Worm (Caenorhabditis elegans) whole organism, mixed stage, embryonic: ENCODE results near the gene dop-2.

ENCODE experiments used
- M03D4.4 ChIP-seq: sonication (generic microtip); optimal IDR thresholded peaks from 2 replicates; lab custom pipeline; 2017; ENCODE audit warnings: mild to moderate bottlenecking, missing genetic modification characterization, missing compliant biosample characterization
- bed-3 ChIP-seq: fragments of 200-800 bp; sonication (Bioruptor generic); optimal IDR thresholded peaks from 3 replicates; lab custom pipeline; 2018; ENCODE audit warnings: mild to moderate bottlenecking, missing genetic modification characterization, moderate library complexity, missing compliant biosample characterization
- ceh-39 ChIP-seq: fragments of 150-350 bp; optimal IDR thresholded peaks from 2 replicates; lab custom pipeline; 2014; ENCODE audit warnings: missing biosample characterization, missing genetic modification characterization
- ceh-43 ChIP-seq: fragments of 200-800 bp; sonication (Bioruptor generic); optimal IDR thresholded peaks from 2 replicates; lab custom pipeline; 2018; ENCODE audit warnings: mild to moderate bottlenecking, missing genetic modification characterization, moderate library complexity, missing compliant biosample characterization
- ceh-83 ChIP-seq: fragments of 200-800 bp; sonication (Bioruptor generic); optimal IDR thresholded peaks from 2 replicates; lab custom pipeline; 2018; ENCODE audit warnings: mild to moderate bottlenecking, missing genetic modification characterization, missing compliant biosample characterization
- ces-1 ChIP-seq: fragments of 150-350 bp; optimal IDR thresholded peaks from 2 replicates; lab custom pipeline; 2014; ENCODE audit warnings: missing biosample characterization, missing genetic modification reagents, missing genetic modification characterization
- drap-1 ChIP-seq: fragments of 200-800 bp; sonication (Bioruptor generic); optimal IDR thresholded peaks from 3 replicates; lab custom pipeline; 2018; ENCODE audit warnings: mild to moderate bottlenecking, missing genetic modification characterization, missing compliant biosample characterization
- elt-1 ChIP-seq: sonication (generic microtip); optimal IDR thresholded peaks from 2 replicates; lab custom pipeline; 2017; ENCODE audit warnings: missing genetic modification characterization, mild to moderate bottlenecking, missing compliant biosample characterization, antibody characterized with exemption, moderate library complexity, borderline replicate concordance; ENCODE audit not compliant: insufficient read depth
- elt-3 ChIP-seq: fragments of 150-350 bp; optimal IDR thresholded peaks from 2 replicates; lab custom pipeline; 2014; ENCODE audit warnings: missing biosample characterization, missing genetic modification characterization
- flh-1 ChIP-seq: fragments of 200-800 bp; sonication (Bioruptor generic); optimal IDR thresholded peaks from 2 replicates; lab custom pipeline; 2018; ENCODE audit warnings: mild to moderate bottlenecking, missing genetic modification characterization, moderate library complexity, missing compliant biosample characterization
- ham-2 ChIP-seq: fragments of 200-800 bp; sonication (Bioruptor generic); optimal IDR thresholded peaks from 2 replicates; lab custom pipeline; 2018; ENCODE audit warnings: mild to moderate bottlenecking, missing genetic modification characterization, missing compliant biosample characterization
- hlh-1 ChIP-seq: fragments of 150-350 bp; optimal IDR thresholded peaks from 2 replicates; lab custom pipeline; 2014; ENCODE audit warnings: missing biosample characterization, missing genetic modification reagents, missing genetic modification characterization
- lin-13 ChIP-seq: fragments of 150-350 bp; optimal IDR thresholded peaks from 2 replicates; lab custom pipeline; 2014; ENCODE audit warnings: missing biosample characterization, missing genetic modification characterization
- lin-32 ChIP-seq: fragments of 200-800 bp; sonication (Bioruptor generic); optimal IDR thresholded peaks from 2 replicates; lab custom pipeline; 2018; ENCODE audit warnings: mild to moderate bottlenecking, missing genetic modification characterization, missing compliant biosample characterization
- lsy-2 ChIP-seq: fragments of 150-350 bp; optimal IDR thresholded peaks from 2 replicates; lab custom pipeline; 2014; ENCODE audit warnings: missing biosample characterization, missing genetic modification characterization
- mab-5 ChIP-seq: fragments of 150-350 bp; optimal IDR thresholded peaks from 2 replicates; lab custom pipeline; 2014; ENCODE audit warnings: missing biosample characterization, missing genetic modification characterization
- mep-1 ChIP-seq: fragments of 150-350 bp; optimal IDR thresholded peaks from 2 replicates; lab custom pipeline; 2017; ENCODE audit warnings: missing biosample characterization, missing genetic modification reagents, missing genetic modification characterization, inconsistent platforms
- mls-2 ChIP-seq: sonication (generic microtip); optimal IDR thresholded peaks from 2 replicates; lab custom pipeline; 2016; ENCODE audit warnings: mild to moderate bottlenecking, missing genetic modification characterization, moderate library complexity, missing compliant biosample characterization
- nhr-12 ChIP-seq: fragments of 150-350 bp; optimal IDR thresholded peaks from 2 replicates; lab custom pipeline; 2014; ENCODE audit warnings: missing biosample characterization, missing genetic modification characterization
- nhr-2 ChIP-seq: fragments of 150-350 bp; optimal IDR thresholded peaks from 2 replicates; lab custom pipeline; 2014; ENCODE audit warnings: missing biosample characterization, missing genetic modification characterization
- nhr-28 ChIP-seq: fragments of 150-350 bp; optimal IDR thresholded peaks from 2 replicates; lab custom pipeline; 2014; ENCODE audit warnings: missing biosample characterization, missing genetic modification characterization
- nhr-76 ChIP-seq: sonication (generic microtip); optimal IDR thresholded peaks from 2 replicates; lab custom pipeline; 2017; ENCODE audit warnings: missing biosample characterization, missing genetic modification characterization
- pha-4 ChIP-seq: fragments of 150-350 bp; optimal IDR thresholded peaks from 2 replicates; lab custom pipeline; 2018; ENCODE audit warnings: missing biosample characterization, missing genetic modification reagents, missing genetic modification characterization
- sem-2 ChIP-seq: fragments of 200-800 bp; sonication (Bioruptor generic); optimal IDR thresholded peaks from 2 replicates; lab custom pipeline; 2018; ENCODE audit warnings: mild to moderate bottlenecking, missing genetic modification characterization, missing compliant biosample characterization
- sptf-1 ChIP-seq: sonication (generic microtip); optimal IDR thresholded peaks from 2 replicates; lab custom pipeline; 2017; ENCODE audit warnings: mild to moderate bottlenecking, missing genetic modification characterization, moderate library complexity, missing compliant biosample characterization
- tbx-8 ChIP-seq: fragments of 200-800 bp; sonication (Bioruptor generic); optimal IDR thresholded peaks from 2 replicates; lab custom pipeline; 2018; ENCODE audit warnings: mild to moderate bottlenecking, missing genetic modification characterization, moderate library complexity, missing compliant biosample characterization
- unc-120 ChIP-seq: sonication (generic microtip); optimal IDR thresholded peaks from 2 replicates; lab custom pipeline; 2017; ENCODE audit warnings: missing genetic modification characterization, missing compliant biosample characterization; ENCODE audit not compliant: poor library complexity, severe bottlenecking
- unc-39 ChIP-seq: fragments of 150-350 bp; optimal IDR thresholded peaks from 2 replicates; lab custom pipeline; 2014; ENCODE audit warnings: missing biosample characterization, missing genetic modification characterization
- zip-8 ChIP-seq: fragments of 150-350 bp; optimal IDR thresholded peaks from 2 replicates; lab custom pipeline; 2014; ENCODE audit warnings: missing biosample characterization, missing genetic modification characterization

The dop-2 gene

ce11 chrV:9608256-9608655 lies at the start of gene dop-2:
dop-2 (plus strand) TSS chrV:9608556.
- no peak for TF ChIP-seq nhr-12
- TF ChIP-seq flh-1 = no peak
- TF ChIP-seq lin-32 (GFP tag; lab: Kevin White, UChicago) = no peak
- no peak for TF ChIP-seq nhr-2 (tag; lab: Kevin White, UChicago)
- TF ChIP-seq sem-2 = no peak
- TF ChIP-seq tbx-8 (GFP tag; lab: Kevin White, UChicago) = no peak
- no peak for TF ChIP-seq elt-3 (tag; lab: Kevin White, UChicago)
- TF ChIP-seq nhr-28 (tag; lab: Kevin White, UChicago) = no peak
- TF ChIP-seq elt-1 (tag; lab: Kevin White, UChicago) = no peak
- no peak for TF ChIP-seq mls-2 (tag; lab: Kevin White, UChicago)
- TF ChIP-seq mab-5 (tag; lab: Kevin White, UChicago) = no peak
- no peak for TF ChIP-seq nhr-76 (tag; lab: Kevin White, UChicago)

ce11 chrV:9561624-9562179 lies 46.7 kb upstream of the dop-2 start, which contains the start of gene rgef-1:
rgef-1 (minus strand) TSS chrV:9561674.
- TF ChIP-seq sem-2 (no peak), sptf-1 (tag; lab: Kevin White, UChicago) (peak; percentile 5), ces-1 (GFP tag; lab: Kevin White, UChicago) (peak; percentile 91), drap-1 (GFP tag; lab: Kevin White, UChicago) (no peak), nhr-12 (no peak)

- TF ChIP-seq zip-8 (tag; lab: Kevin White, UChicago) = peak; percentile 50
- TF ChIP-seq sptf-1 (tag; lab: Kevin White, UChicago) = no peak
Measured at ce11 chrV:9563585-9563984, 44.8 kb upstream of the dop-2 start.

- TF ChIP-seq sem-2 (no peak), nhr-2 (tag; lab: Kevin White, UChicago) (no peak), ceh-43 (no peak), elt-1 (tag; lab: Kevin White, UChicago) (no peak), unc-120 (no peak), flh-1 (no peak), pha-4 (no peak), ceh-83 (GFP tag; lab: Kevin White, UChicago) (no peak), nhr-12 (no peak), nhr-76 (tag; lab: Kevin White, UChicago) (no peak), drap-1 (GFP tag; lab: Kevin White, UChicago) (no peak), ham-2 (GFP tag; lab: Kevin White, UChicago) (no peak), bed-3 (GFP tag; lab: Kevin White, UChicago) (no peak), lsy-2 (tag; lab: Kevin White, UChicago) (no peak), lin-13 (tag; lab: Kevin White, UChicago) (no peak), zip-8 (tag; lab: Kevin White, UChicago) (no peak), mab-5 (tag; lab: Kevin White, UChicago) (no peak), ceh-39 (tag; lab: Kevin White, UChicago) (no peak), M03D4.4 (tag; lab: Kevin White, UChicago) (no peak), unc-39 (tag; lab: Kevin White, UChicago) (no peak)
Measured at ce11 chrV:9568707-9569106, 39.6 kb upstream of the dop-2 start, which contains the start of gene F25B3.4. F25B3.4 (minus strand) TSS chrV:9568807.

- TF ChIP-seq mls-2 (tag; lab: Kevin White, UChicago) (no peak), lin-32 (GFP tag; lab: Kevin White, UChicago) (no peak), nhr-28 (tag; lab: Kevin White, UChicago) (no peak), mep-1 (no peak), nhr-12 (no peak), lin-13 (tag; lab: Kevin White, UChicago) (no peak), elt-1 (tag; lab: Kevin White, UChicago) (no peak), zip-8 (tag; lab: Kevin White, UChicago) (no peak), hlh-1 (tag; lab: Kevin White, UChicago) (no peak), ces-1 (GFP tag; lab: Kevin White, UChicago) (no peak), M03D4.4 (tag; lab: Kevin White, UChicago) (no peak), ceh-43 (no peak)
Measured at ce11 chrV:9570197-9570596, 38.2 kb upstream of the dop-2 start, which contains the start of gene F25B3.5. F25B3.5 (minus strand) TSS chrV:9570297.
